Worm (Caenorhabditis elegans) whole organism, young adult: ENCODE data around the gene inpp-1.

Source experiments
- B0035.1 ChIP-seq: sonication (generic microtip); optimal IDR thresholded peaks from 2 replicates; lab custom pipeline; 2016; ENCODE audit warnings: missing genetic modification characterization, mild to moderate bottlenecking, missing compliant biosample characterization, missing genotype, missing genetic modification reagents
- C06A6.2 ChIP-seq: fragments of 200-800 bp; sonication (Bioruptor generic); conservative IDR thresholded peaks from 2 replicates; pipeline ENCODE4 v1.3.6; 2022; ENCODE audit warnings: missing genetic modification characterization, missing compliant biosample characterization
- D2030.7 ChIP-seq: fragments of 200-800 bp; sonication (Bioruptor generic); IDR thresholded peaks from 2 replicates; pipeline ENCODE4 v1.3.6; 2022; ENCODE audit warnings: missing genetic modification reagents, missing genetic modification characterization, missing compliant biosample characterization
- F10E7.11 ChIP-seq: sonication (generic microtip); optimal IDR thresholded peaks from 2 replicates; lab custom pipeline; 2017; ENCODE audit warnings: mild to moderate bottlenecking, missing genetic modification characterization, moderate library complexity, missing compliant biosample characterization
- F23B12.7 ChIP-seq: sonication (generic microtip); optimal IDR thresholded peaks from 2 replicates; lab custom pipeline; 2017; ENCODE audit warnings: missing genetic modification characterization, mild to moderate bottlenecking, missing compliant biosample characterization, antibody characterized with exemption, moderate library complexity; ENCODE audit not compliant: insufficient read depth
- F33H1.4 ChIP-seq: fragments of 200-800 bp; sonication (Bioruptor generic); IDR thresholded peaks from 2 replicates; pipeline ENCODE4 v1.3.6; 2022; ENCODE audit warnings: missing genetic modification reagents, missing genetic modification characterization, missing compliant biosample characterization
- F37B4.10 ChIP-seq: fragments of 200-800 bp; sonication (Bioruptor generic); IDR thresholded peaks from 2 replicates; pipeline ENCODE4 v1.3.6; 2022; ENCODE audit warnings: missing genetic modification characterization, missing compliant biosample characterization
- F49E8.2 ChIP-seq: sonication (generic microtip); optimal IDR thresholded peaks from 3 replicates; lab custom pipeline; 2017; ENCODE audit warnings: missing genetic modification characterization, mild to moderate bottlenecking, missing compliant biosample characterization, antibody characterized with exemption, moderate library complexity; ENCODE audit not compliant: insufficient read depth
- F55B11.4 ChIP-seq: sonication (generic microtip); optimal IDR thresholded peaks from 2 replicates; lab custom pipeline; 2016; ENCODE audit warnings: missing compliant biosample characterization, missing genetic modification characterization, borderline replicate concordance; ENCODE audit not compliant: insufficient read depth
- K12H6.12 ChIP-seq: fragments of 200-800 bp; sonication (Bioruptor generic); optimal IDR thresholded peaks from 2 replicates; lab custom pipeline; 2018; ENCODE audit warnings: mild to moderate bottlenecking, missing genetic modification characterization, missing compliant biosample characterization
- T07F8.4 ChIP-seq: sonication (generic microtip); optimal IDR thresholded peaks from 2 replicates; lab custom pipeline; 2016; ENCODE audit warnings: mild to moderate bottlenecking, missing genetic modification characterization, moderate library complexity, missing compliant biosample characterization
- Y67H2A.10 ChIP-seq: fragments of 200-800 bp; sonication (Bioruptor generic); conservative IDR thresholded peaks from 2 replicates; pipeline ENCODE4 v1.3.6; 2022; ENCODE audit warnings: missing genetic modification reagents, missing genetic modification characterization, missing compliant biosample characterization
- ZK185.1 ChIP-seq: sonication (generic microtip); optimal IDR thresholded peaks from 2 replicates; lab custom pipeline; 2016; ENCODE audit warnings: mild to moderate bottlenecking, missing genetic modification characterization, missing compliant biosample characterization; ENCODE audit not compliant: poor library complexity, severe bottlenecking
- aptf-3 ChIP-seq: fragments of 200-800 bp; sonication (Bioruptor generic); IDR thresholded peaks from 2 replicates; pipeline ENCODE4 v1.3.6; 2022; ENCODE audit warnings: missing genetic modification characterization, missing compliant biosample characterization
- athp-1 ChIP-seq: sonication (generic microtip); optimal IDR thresholded peaks from 2 replicates; lab custom pipeline; 2017; ENCODE audit warnings: mild to moderate bottlenecking, missing genetic modification characterization, missing compliant biosample characterization
- attf-3 ChIP-seq: fragments of 200-800 bp; sonication (Bioruptor generic); conservative IDR thresholded peaks from 2 replicates; pipeline ENCODE4 v1.3.6; 2022; ENCODE audit warnings: missing genetic modification reagents, missing genetic modification characterization, missing compliant biosample characterization
- ccch-3 ChIP-seq: fragments of 200-800 bp; sonication (Bioruptor generic); optimal IDR thresholded peaks from 2 replicates; lab custom pipeline; 2018; ENCODE audit warnings: mild to moderate bottlenecking, missing genetic modification characterization, missing compliant biosample characterization
- cebp-1 ChIP-seq, 2 experiments: fragments of 200-800 bp in 1 of 2; sonication (Bioruptor generic) in 1 of 2; sonication (generic microtip) in 1 of 2; IDR thresholded peaks in 1 of 2; optimal IDR thresholded peaks in 1 of 2; 2 replicates each; pipeline versions ENCODE4 v1.3.6 to Lab custom; 2017 to 2022; ENCODE audit warnings: missing compliant biosample characterization in 2 of 2, missing genetic modification characterization in 2 of 2, mild to moderate bottlenecking in 1 of 2, missing genetic modification reagents in 1 of 2, moderate library complexity in 1 of 2
- cebp-2 ChIP-seq: fragments of 200-800 bp; sonication (Bioruptor generic); IDR thresholded peaks from 2 replicates; pipeline ENCODE4 v1.3.6; 2022; ENCODE audit warnings: missing genetic modification characterization, missing compliant biosample characterization
- ceh-100 ChIP-seq: fragments of 200-800 bp; sonication (Bioruptor generic); IDR thresholded peaks from 2 replicates; pipeline ENCODE4 v1.3.6; 2022; ENCODE audit warnings: missing genetic modification reagents, missing genetic modification characterization, missing compliant biosample characterization
- ceh-91 ChIP-seq: fragments of 200-800 bp; sonication (Bioruptor generic); IDR thresholded peaks from 2 replicates; pipeline ENCODE4 v1.3.6; 2022; ENCODE audit warnings: missing genetic modification reagents, missing genetic modification characterization, missing compliant biosample characterization
- dox-1 ChIP-seq: fragments of 200-800 bp; sonication (Bioruptor generic); IDR thresholded peaks from 2 replicates; pipeline ENCODE4 v1.3.6; 2022; ENCODE audit warnings: missing genetic modification reagents, missing genetic modification characterization, missing compliant biosample characterization
- egl-18 ChIP-seq: fragments of 200-800 bp; sonication (Bioruptor generic); IDR thresholded peaks from 2 replicates; pipeline ENCODE4 v1.3.6; 2022; ENCODE audit warnings: missing genetic modification reagents, missing genetic modification characterization, missing compliant biosample characterization
- ekl-4 ChIP-seq: fragments of 200-800 bp; sonication (Bioruptor generic); IDR thresholded peaks from 2 replicates; pipeline ENCODE4 v1.3.6; 2022; ENCODE audit warnings: missing genetic modification reagents, missing genetic modification characterization, missing compliant biosample characterization
- gei-17 ChIP-seq: fragments of 200-800 bp; sonication (Bioruptor generic); optimal IDR thresholded peaks from 2 replicates; lab custom pipeline; 2018; ENCODE audit warnings: mild to moderate bottlenecking, missing genetic modification characterization, missing compliant biosample characterization
- hlh-26 ChIP-seq: fragments of 200-800 bp; sonication (Bioruptor generic); conservative IDR thresholded peaks from 2 replicates; pipeline ENCODE4 v1.3.6; 2022; ENCODE audit warnings: missing genetic modification reagents, missing genetic modification characterization, missing compliant biosample characterization
- let-526 ChIP-seq: fragments of 200-800 bp; sonication (Bioruptor generic); IDR thresholded peaks from 2 replicates; pipeline ENCODE4 v1.3.6; 2022; ENCODE audit warnings: missing genetic modification reagents, missing genetic modification characterization, missing compliant biosample characterization
- lin-26 ChIP-seq: fragments of 200-800 bp; sonication (Bioruptor generic); IDR thresholded peaks from 2 replicates; pipeline ENCODE4 v1.3.6; 2022; ENCODE audit warnings: missing genetic modification reagents, missing genetic modification characterization, missing compliant biosample characterization
- lin-35 ChIP-seq, 3 experiments: fragments of 150-350 bp in 2 of 3; sonication (generic microtip) in 1 of 3; optimal IDR thresholded peaks; 2 replicates each; lab custom pipeline; 2014 to 2018; ENCODE audit warnings: missing biosample characterization in 3 of 3, missing genetic modification characterization in 3 of 3, missing genetic modification reagents in 3 of 3
- lir-1 ChIP-seq: fragments of 200-800 bp; sonication (Bioruptor generic); conservative IDR thresholded peaks from 2 replicates; pipeline ENCODE4 v1.3.6; 2022; ENCODE audit warnings: missing genetic modification reagents, missing genetic modification characterization, missing compliant biosample characterization
- lsl-1 ChIP-seq: fragments of 200-800 bp; sonication (Bioruptor generic); optimal IDR thresholded peaks from 2 replicates; lab custom pipeline; 2018; ENCODE audit warnings: mild to moderate bottlenecking, missing genetic modification characterization, moderate library complexity, missing compliant biosample characterization
- madf-10 ChIP-seq: sonication (generic microtip); optimal IDR thresholded peaks from 2 replicates; lab custom pipeline; 2016; ENCODE audit warnings: mild to moderate bottlenecking, missing genetic modification characterization, missing compliant biosample characterization
- mcd-1 ChIP-seq: fragments of 200-800 bp; sonication (Bioruptor generic); IDR thresholded peaks from 2 replicates; pipeline ENCODE4 v1.3.6; 2022; ENCODE audit warnings: missing genetic modification reagents, missing genetic modification characterization, missing compliant biosample characterization
- mes-4 ChIP-seq: sonication (generic microtip); optimal IDR thresholded peaks from 2 replicates; lab custom pipeline; 2016; ENCODE audit warnings: missing genotype, missing genetic modification characterization, missing compliant biosample characterization
- nfya-1 ChIP-seq: sonication (generic microtip); optimal IDR thresholded peaks from 2 replicates; lab custom pipeline; 2017; ENCODE audit warnings: antibody characterized with exemption, missing compliant biosample characterization, missing genetic modification characterization, borderline replicate concordance; ENCODE audit not compliant: insufficient read depth
- nhr-27 ChIP-seq: fragments of 200-800 bp; sonication (Bioruptor generic); optimal IDR thresholded peaks from 2 replicates; lab custom pipeline; 2018; ENCODE audit warnings: mild to moderate bottlenecking, missing genetic modification characterization, moderate library complexity, missing compliant biosample characterization
- nhr-90 ChIP-seq: sonication (generic microtip); optimal IDR thresholded peaks from 2 replicates; lab custom pipeline; 2016; ENCODE audit warnings: missing genotype, mild to moderate bottlenecking, missing genetic modification characterization, missing compliant biosample characterization
- pha-4 ChIP-seq: fragments of 150-350 bp; sonication (generic microtip); optimal IDR thresholded peaks from 2 replicates; lab custom pipeline; 2014; ENCODE audit warnings: missing biosample characterization, missing genetic modification reagents, missing genetic modification characterization
- repo-1 ChIP-seq: sonication (generic microtip); optimal IDR thresholded peaks from 2 replicates; lab custom pipeline; 2017; ENCODE audit warnings: mild to moderate bottlenecking, missing genetic modification characterization, missing compliant biosample characterization
- rpc-1 ChIP-seq, 2 experiments: fragments of 150-350 bp in 1 of 2; sonication (generic microtip) in 1 of 2; optimal IDR thresholded peaks; 2 replicates each; lab custom pipeline; 2014 to 2018; ENCODE audit warnings: missing biosample characterization in 1 of 2, missing genetic modification characterization in 1 of 2, missing genetic modification reagents in 1 of 2, missing genotype in 1 of 2
- snpc-4 ChIP-seq, 5 experiments: fragments of 150-350 bp in 1 of 5; sonication (generic microtip) in 4 of 5; optimal IDR thresholded peaks; 2 replicates each; lab custom pipeline; 2014 to 2018; ENCODE audit warnings: missing genetic modification characterization in 5 of 5, missing biosample characterization in 3 of 5, antibody characterized with exemption in 2 of 5, mild to moderate bottlenecking in 2 of 5, missing compliant biosample characterization in 2 of 5, missing genotype in 2 of 5, moderate library complexity in 2 of 5, missing genetic modification reagents in 1 of 5
- sptf-2 ChIP-seq: fragments of 200-800 bp; sonication (Bioruptor generic); optimal IDR thresholded peaks from 2 replicates; lab custom pipeline; 2018; ENCODE audit warnings: mild to moderate bottlenecking, missing genetic modification characterization, missing compliant biosample characterization
- tbp1 ChIP-seq: fragments of 200-800 bp; sonication (Bioruptor generic); optimal IDR thresholded peaks from 2 replicates; lab custom pipeline; 2018; ENCODE audit warnings: mild to moderate bottlenecking, missing genetic modification characterization, missing compliant biosample characterization
- ztf-25 ChIP-seq: fragments of 200-800 bp; sonication (Bioruptor generic); IDR thresholded peaks from 2 replicates; pipeline ENCODE4 v1.3.6; 2022; ENCODE audit warnings: missing genetic modification reagents, missing genetic modification characterization, missing compliant biosample characterization
- ztf-26 ChIP-seq: sonication (generic microtip); optimal IDR thresholded peaks from 2 replicates; lab custom pipeline; 2017; ENCODE audit warnings: missing genetic modification characterization, missing compliant biosample characterization

Gene inpp-1

DNA sequence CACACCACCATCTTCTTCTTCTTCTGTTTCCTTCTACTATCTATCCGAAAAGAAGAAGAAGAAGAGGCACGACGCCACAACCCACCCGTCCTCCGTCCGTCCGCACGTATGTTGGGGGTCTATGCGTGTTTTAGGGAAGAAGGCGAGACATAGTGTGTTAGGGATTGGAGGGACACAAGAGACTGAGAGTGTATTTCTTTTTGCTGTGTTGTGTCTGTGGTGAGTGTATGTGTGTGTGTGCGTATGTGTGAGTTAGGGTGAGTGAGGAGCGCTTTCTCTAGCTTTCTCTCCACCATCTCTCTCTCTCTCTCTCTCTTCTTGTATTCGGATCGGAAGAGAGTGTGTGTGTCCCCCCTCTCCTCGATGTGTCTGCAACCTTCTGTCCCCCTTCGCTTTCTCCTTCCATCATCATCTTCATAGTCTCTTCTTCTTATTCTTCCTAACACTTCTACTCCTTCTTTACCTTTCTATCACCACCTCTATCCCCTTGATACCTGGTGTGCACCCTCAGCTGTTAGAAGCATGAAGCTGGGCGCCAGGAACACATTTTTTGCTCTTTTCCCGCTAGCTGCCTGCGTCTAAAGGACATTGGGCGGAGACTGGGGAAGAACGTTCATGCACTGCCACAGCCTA lies 48.1 kb upstream of the inpp-1 start (continued):
- TF ChIP-seq aptf-3 (GFP tag; lab: Robert Waterston, UW) = no peak
- peak in 1 of 3 experiments; percentile 52 for TF ChIP-seq lin-35 (GFP tag; optimal IDR thresholded peaks at IDR 0.05; lab: Kevin White, UChicago)
- no peak for TF ChIP-seq mes-4 (tag; lab: Kevin White, UChicago)
- peak; percentile 19 for TF ChIP-seq snpc-4 (GFP tag; optimal IDR thresholded peaks at IDR 0.05; lab: Kevin White, UChicago)
- TF ChIP-seq snpc-4 (tag; optimal IDR thresholded peaks at IDR 0.05; lab: Kevin White, UChicago) = peak in 3 of 4 experiments; percentile 38 to 47 (median 42)
- no peak for TF ChIP-seq F49E8.2 (tag; lab: Kevin White, UChicago)
- no peak for TF ChIP-seq F55B11.4 (tag; lab: Kevin White, UChicago)
- peak; percentile 69 for TF ChIP-seq dox-1
- no peak for TF ChIP-seq pha-4 (tag; lab: Kevin White, UChicago)
- no peak for TF ChIP-seq ceh-100
- TF ChIP-seq sptf-2 (GFP tag; lab: Kevin White, UChicago) = no peak
- no peak; the same call in 1 of the 2 replicates for TF ChIP-seq lin-26 (GFP tag; lab: Robert Waterston, UW)
- peak; percentile 44 for TF ChIP-seq gei-17 (GFP tag; lab: Kevin White, UChicago)
- TF ChIP-seq cebp-1 (GFP tag; IDR thresholded peaks at IDR 0.05; lab: Robert Waterston, UW) = peak; percentile 45
- peak; percentile 73 for TF ChIP-seq cebp-1 (tag; optimal IDR thresholded peaks at IDR 0.05; lab: Kevin White, UChicago)
- no peak for TF ChIP-seq lsl-1 (GFP tag; lab: Kevin White, UChicago)
- TF ChIP-seq attf-3 = no peak
- no peak for TF ChIP-seq B0035.1 (tag; lab: Kevin White, UChicago)
- TF ChIP-seq K12H6.12 (tag; lab: Kevin White, UChicago) = peak; percentile 85
- TF ChIP-seq repo-1 (tag; lab: Kevin White, UChicago) = peak; percentile 9
- TF ChIP-seq let-526 (GFP tag; lab: Robert Waterston, UW) = no peak
- no peak for TF ChIP-seq nfya-1 (tag; lab: Kevin White, UChicago)
- TF ChIP-seq ztf-26 (tag; lab: Kevin White, UChicago) = peak; percentile 12
- TF ChIP-seq athp-1 (tag; lab: Kevin White, UChicago) = no peak
- TF ChIP-seq F33H1.4 (GFP tag; lab: Robert Waterston, UW) = no peak
- TF ChIP-seq hlh-26 (GFP tag; lab: Robert Waterston, UW) = no peak
- TF ChIP-seq rpc-1 (optimal IDR thresholded peaks at IDR 0.05; lab: Kevin White, UChicago) = no peak
- no peak for TF ChIP-seq rpc-1 (tag; optimal IDR thresholded peaks at IDR 0.05; lab: Kevin White, UChicago)
- no peak for TF ChIP-seq Y67H2A.10
- no peak for TF ChIP-seq ccch-3 (GFP tag; lab: Kevin White, UChicago)
- no peak for TF ChIP-seq D2030.7 (GFP tag; lab: Robert Waterston, UW)
- TF ChIP-seq egl-18 (GFP tag; lab: Robert Waterston, UW) = no peak
- no peak for TF ChIP-seq ztf-25 (GFP tag; lab: Robert Waterston, UW)
- TF ChIP-seq lir-1 (GFP tag; lab: Robert Waterston, UW) = peak; percentile 56; the same call in 1 of the 2 replicates
- no peak for TF ChIP-seq nhr-27 (tag; lab: Kevin White, UChicago)
- peak; percentile 60 for TF ChIP-seq ZK185.1 (tag; lab: Kevin White, UChicago)
- TF ChIP-seq ceh-91 (GFP tag; lab: Robert Waterston, UW) = no peak
- peak; percentile 38 for TF ChIP-seq madf-10
- TF ChIP-seq T07F8.4 (tag; lab: Kevin White, UChicago) = no peak
- no peak for TF ChIP-seq cebp-2
- TF ChIP-seq ekl-4 (GFP tag; lab: Robert Waterston, UW) = no peak
- no peak for TF ChIP-seq nhr-90 (tag; lab: Kevin White, UChicago)
- peak; percentile 28 for TF ChIP-seq F23B12.7 (tag; lab: Kevin White, UChicago)
- TF ChIP-seq F37B4.10 (GFP tag; lab: Robert Waterston, UW) = no peak
- TF ChIP-seq mcd-1 (GFP tag; lab: Robert Waterston, UW) = 0 out of 2 replicates have a peak, but pooled peaks have one; percentile 48
- peak; percentile 37 for TF ChIP-seq tbp1 (GFP tag; lab: Kevin White, UChicago)
- TF ChIP-seq C06A6.2 = no peak
- peak; percentile 37 for TF ChIP-seq F10E7.11 (tag; lab: Kevin White, UChicago)
